Worm (Caenorhabditis elegans): ENCODE measurements around the gene Y60C6A.1.

Gene Y60C6A.1

DNA sequence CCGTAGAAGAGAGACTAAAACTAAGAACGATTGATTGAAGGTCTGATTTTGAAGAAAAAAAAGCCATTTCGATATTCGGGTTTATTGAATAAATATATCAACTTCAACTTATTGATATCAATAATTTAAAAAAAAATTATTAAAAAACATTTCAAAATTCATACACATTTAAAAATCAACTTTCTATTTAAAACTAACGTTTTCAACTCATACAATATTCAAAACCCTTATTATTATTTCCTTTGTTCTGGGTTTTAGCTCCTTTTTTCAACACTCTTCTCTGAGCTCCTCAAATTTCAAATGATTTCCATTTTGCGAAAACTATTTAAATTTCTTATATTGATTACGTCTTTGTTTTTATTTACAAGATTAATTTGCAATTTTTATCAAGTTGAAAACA, 38.1 kb upstream of the Y60C6A.1 start, which contains the start of gene C18G1.7:
C18G1.7 (plus strand) TSS at position 301 of the 400 bp plus-strand sequence.
- TF ChIP-seq tbx-2 (tag; optimal IDR thresholded peaks at IDR 0.05) (no peak), ref-2 (tag; optimal IDR thresholded peaks at IDR 0.05) (no peak), nhr-232 (tag; optimal IDR thresholded peaks at IDR 0.05) (no peak), hlh-15 (tag; optimal IDR thresholded peaks at IDR 0.05) (no peak), eyg-1 (tag; optimal IDR thresholded peaks at IDR 0.05) (no peak), ztf-16 (tag; optimal IDR thresholded peaks at IDR 0.05) (no peak), fax-1 (tag; optimal IDR thresholded peaks at IDR 0.05) (no peak), ceh-22 (tag; optimal IDR thresholded peaks at IDR 0.05) (no peak), zip-5 (tag; optimal IDR thresholded peaks at IDR 0.05) (no peak), madf-2 (tag; optimal IDR thresholded peaks at IDR 0.05) (no peak), ceh-48 (tag; optimal IDR thresholded peaks at IDR 0.05) (no peak), fkh-6 (tag; optimal IDR thresholded peaks at IDR 0.05) (no peak), pha-2 (tag; optimal IDR thresholded peaks at IDR 0.05) (no peak), pqm-1 (tag; optimal IDR thresholded peaks at IDR 0.05) (no peak)

DNA sequence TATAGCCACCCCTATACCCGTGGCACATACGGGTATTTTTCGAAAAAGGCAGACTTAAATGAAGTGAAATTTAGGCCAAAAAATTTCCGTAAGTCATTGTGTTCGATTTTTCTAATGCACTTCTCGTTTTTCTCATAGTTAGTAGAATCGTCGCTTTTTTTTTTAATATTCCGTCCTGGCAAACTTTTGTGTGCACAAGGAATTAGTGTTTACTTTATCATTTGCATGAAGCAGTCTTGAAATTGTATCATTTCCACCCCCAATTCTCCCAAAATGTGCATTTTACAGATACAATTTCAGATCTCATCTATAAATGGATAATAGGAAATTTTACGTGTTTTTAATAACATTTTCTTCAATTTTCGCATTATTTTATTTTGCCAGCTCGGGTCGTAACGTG, 33.1 kb upstream of the Y60C6A.1 start, which contains the start of gene C18G1.6:
C18G1.6 (plus strand) TSS at position 301 of the 400 bp plus-strand sequence.
- TF ChIP-seq C08G9.2 (tag; optimal IDR thresholded peaks at IDR 0.05): no peak
- TF ChIP-seq unc-3 (GFP tag; conservative IDR thresholded peaks at IDR 0.05): no peak
- no peak for TF ChIP-seq unc-3 (tag; optimal IDR thresholded peaks at IDR 0.05)
- no peak for TF ChIP-seq ceh-18 (tag; optimal IDR thresholded peaks at IDR 0.05)
- no peak for TF ChIP-seq unc-55 (GFP tag; optimal IDR thresholded peaks at IDR 0.05)
- no peak for TF ChIP-seq npax-4 (tag; optimal IDR thresholded peaks at IDR 0.05)
- no peak for TF ChIP-seq nfya-1 (tag; optimal IDR thresholded peaks at IDR 0.05)
- TF ChIP-seq ceh-48 (tag; optimal IDR thresholded peaks at IDR 0.05): no peak
- TF ChIP-seq sdc-2 (tag; optimal IDR thresholded peaks at IDR 0.05): no peak
- TF ChIP-seq K02D7.2 (tag; optimal IDR thresholded peaks at IDR 0.05): no peak
- TF ChIP-seq ttx-3 (tag; optimal IDR thresholded peaks at IDR 0.05): no peak

DNA sequence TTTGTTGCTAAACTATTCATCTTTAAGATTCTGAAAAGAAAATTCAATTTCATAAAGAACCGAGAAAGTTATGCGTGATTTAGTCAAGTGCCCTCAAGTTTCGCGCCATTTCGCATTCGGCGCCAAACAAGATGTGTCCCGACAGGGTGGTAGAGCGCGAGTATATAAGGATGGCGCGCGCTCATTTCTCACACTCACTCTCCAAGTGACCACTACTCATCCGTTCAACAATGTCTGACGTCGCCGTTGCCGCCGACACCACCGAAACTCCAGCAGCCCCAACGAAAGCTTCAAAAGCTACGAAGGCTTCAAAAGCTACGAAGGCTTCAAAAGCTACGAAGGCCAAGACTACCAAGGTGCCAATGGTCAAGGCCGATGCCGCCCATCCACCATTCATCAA, 29.3 kb upstream of the Y60C6A.1 start, which contains the start of gene hil-4:
hil-4 (plus strand) TSS at position 191 of the 400 bp plus-strand sequence.
- TF ChIP-seq C38D4.7 (GFP tag; optimal IDR thresholded peaks at IDR 0.05) (no peak), fkh-10 (GFP tag; optimal IDR thresholded peaks at IDR 0.05) (no peak), gmeb-2 (tag; optimal IDR thresholded peaks at IDR 0.05) (no peak), ets-4 (tag; optimal IDR thresholded peaks at IDR 0.05) (no peak), ceh-30 (tag; optimal IDR thresholded peaks at IDR 0.05) (no peak), zip-5 (tag; optimal IDR thresholded peaks at IDR 0.05) (no peak), ceh-19 (GFP tag; optimal IDR thresholded peaks at IDR 0.05) (no peak), hlh-30 (tag; optimal IDR thresholded peaks at IDR 0.05; ENCODE audit: insufficient read depth) (no peak)

DNA sequence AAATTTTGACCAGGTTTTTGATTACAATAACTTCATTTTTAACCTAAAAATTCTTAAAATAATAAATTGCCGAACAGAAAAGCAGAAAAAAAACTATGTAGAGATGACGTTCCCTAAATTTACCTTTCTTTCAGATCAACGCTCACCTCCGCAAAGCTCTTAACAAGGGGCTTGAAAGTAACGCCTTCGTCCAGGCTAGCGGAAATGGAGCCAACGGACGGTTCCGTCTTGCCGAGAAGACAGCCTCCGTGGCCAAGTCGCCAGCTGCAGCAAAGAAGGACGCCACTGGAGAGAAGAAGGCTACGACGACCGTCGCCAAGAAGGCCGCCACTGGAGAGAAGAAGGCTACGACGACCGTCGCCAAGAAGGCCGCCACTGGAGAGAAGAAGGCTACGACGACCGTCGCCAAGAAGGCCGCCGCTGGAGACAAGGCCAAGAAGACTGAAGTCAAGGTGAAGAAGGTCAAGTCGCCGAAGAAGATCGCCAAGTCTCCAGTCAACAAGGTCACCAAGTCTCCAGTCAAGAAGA, 28.7 kb upstream of the Y60C6A.1 start:
- TF ChIP-seq pha-4 (tag; optimal IDR thresholded peaks at IDR 0.05): no peak
- TF ChIP-seq pqm-1 (tag; optimal IDR thresholded peaks at IDR 0.05): no peak
- no peak for TF ChIP-seq pax-1 (tag; optimal IDR thresholded peaks at IDR 0.05)
- TF ChIP-seq ztf-16 (tag; optimal IDR thresholded peaks at IDR 0.05): no peak

DNA sequence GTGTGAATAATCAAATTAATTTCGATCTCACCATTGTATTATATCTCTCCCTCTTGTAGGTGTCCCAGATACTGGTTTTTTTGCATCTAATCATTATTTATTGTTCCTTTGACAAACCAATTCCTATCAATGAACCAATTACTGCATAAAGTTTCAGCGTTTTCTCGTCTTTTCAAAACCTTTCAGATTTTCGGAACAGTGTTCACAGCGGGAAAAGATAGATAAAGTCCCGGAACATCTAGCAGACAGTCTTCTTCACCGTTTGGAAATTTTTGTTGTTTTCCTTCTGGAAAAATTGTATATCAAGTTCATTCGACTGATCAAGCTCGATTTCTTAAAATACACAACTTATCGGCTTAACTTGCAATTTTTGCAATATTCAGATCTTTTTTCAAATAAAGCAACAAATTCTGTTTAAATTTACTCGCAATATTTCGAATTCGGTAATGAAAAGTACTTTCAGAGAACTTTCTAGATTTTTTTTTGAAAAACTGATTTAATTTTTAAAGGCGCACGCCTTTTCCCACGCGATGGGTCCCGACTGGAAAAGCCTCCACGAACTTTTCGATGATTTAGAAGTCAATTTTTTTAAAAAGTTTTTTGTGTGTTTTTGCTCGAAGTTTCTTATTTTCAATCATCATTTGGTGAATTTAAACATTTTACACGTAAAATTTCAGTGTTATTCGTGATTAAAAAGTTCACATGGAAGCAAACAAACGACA, 27.9 kb upstream of the Y60C6A.1 start, which contains the start of gene pgl-3:
pgl-3 (plus strand) TSS at position 672 of the 722 bp plus-strand sequence.
- TF ChIP-seq rnt-1 (tag; optimal IDR thresholded peaks at IDR 0.05): no peak
- no peak for TF ChIP-seq pqm-1 (tag; optimal IDR thresholded peaks at IDR 0.05)
